Fruit fly (Drosophila melanogaster) whole organism, embryonic: Measurements from ENCODE around the gene Srp14.

ENCODE experiments used
- CG10543 ChIP-seq: fragments of 200-800 bp; sonication (Bioruptor generic); optimal IDR thresholded peaks from 3 replicates; lab custom pipeline; 2017; ENCODE audit warnings: missing biosample characterization, mild to moderate bottlenecking, missing genetic modification characterization, moderate library complexity
- CG10959 ChIP-seq: fragments of 200-800 bp; sonication (Bioruptor generic); IDR thresholded peaks from 2 replicates; pipeline ENCODE4 v1.3.6; 2022; ENCODE audit warnings: missing biosample characterization, missing genetic modification characterization
- CG11398 ChIP-seq: fragments of 200-800 bp; sonication (Bioruptor generic); optimal IDR thresholded peaks from 2 replicates; lab custom pipeline; 2016; ENCODE audit warnings: missing biosample characterization, missing genetic modification characterization
- CG11456 ChIP-seq: fragments of 200-800 bp; sonication (Bioruptor generic); IDR thresholded peaks from 3 replicates; pipeline ENCODE4 v1.3.6; 2022; ENCODE audit warnings: missing biosample characterization, missing genetic modification characterization
- CG12769 ChIP-seq: fragments of 200-800 bp; sonication (Bioruptor generic); optimal IDR thresholded peaks from 2 replicates; lab custom pipeline; 2019; ENCODE audit warnings: missing biosample characterization, mild to moderate bottlenecking, missing genetic modification characterization, moderate library complexity
- CG13424 ChIP-seq: fragments of 200-800 bp; sonication (Bioruptor generic); optimal IDR thresholded peaks from 2 replicates; lab custom pipeline; 2019; ENCODE audit warnings: missing biosample characterization, mild to moderate bottlenecking, missing genetic modification characterization, moderate library complexity
- CG13894 ChIP-seq: fragments of 200-800 bp; sonication (Bioruptor generic); optimal IDR thresholded peaks from 3 replicates; lab custom pipeline; 2018; ENCODE audit warnings: missing biosample characterization, mild to moderate bottlenecking, missing genetic modification characterization, moderate library complexity
- CG3065 ChIP-seq: fragments of 200-800 bp; sonication (Bioruptor generic); optimal IDR thresholded peaks from 2 replicates; lab custom pipeline; 2016; ENCODE audit warnings: missing biosample characterization, missing genetic modification characterization
- CG32532 ChIP-seq: fragments of 200-800 bp; sonication (Bioruptor generic); IDR thresholded peaks from 2 replicates; pipeline ENCODE4 v1.3.6; 2022; ENCODE audit warnings: missing biosample characterization, missing genetic modification characterization
- CG3281 ChIP-seq: fragments of 200-800 bp; sonication (Bioruptor generic); optimal IDR thresholded peaks from 3 replicates; lab custom pipeline; 2017; ENCODE audit warnings: missing biosample characterization, mild to moderate bottlenecking, missing genetic modification characterization
- CG6175 ChIP-seq: fragments of 200-800 bp; sonication (Bioruptor generic); IDR thresholded peaks from 3 replicates; pipeline ENCODE4 v1.3.6; 2022; ENCODE audit warnings: missing biosample characterization, missing genetic modification characterization
- CG8290 ChIP-seq, 3 experiments: fragments of 200-800 bp; sonication (Bioruptor generic); optimal IDR thresholded peaks; 2 replicates each; lab custom pipeline; 2016 to 2019; ENCODE audit warnings: missing biosample characterization in 3 of 3, missing genetic modification characterization in 3 of 3, mild to moderate bottlenecking in 2 of 3, moderate library complexity in 1 of 3
- Deaf1 ChIP-seq: fragments of 200-800 bp; optimal IDR thresholded peaks from 3 replicates; lab custom pipeline; 2019; ENCODE audit warnings: missing biosample characterization, mild to moderate bottlenecking, missing genetic modification characterization, moderate library complexity
- Drgx ChIP-seq: fragments of 200-800 bp; sonication (Bioruptor generic); IDR thresholded peaks from 2 replicates; pipeline ENCODE4 v1.3.6; 2022; ENCODE audit warnings: missing biosample characterization, missing genetic modification characterization
- HLH3B ChIP-seq: fragments of 200-800 bp; sonication (Bioruptor generic); IDR thresholded peaks from 2 replicates; pipeline ENCODE4 v1.3.6; 2022; ENCODE audit warnings: missing biosample characterization, missing genetic modification characterization
- HmgD ChIP-seq: fragments of 200-800 bp; sonication (Bioruptor generic); optimal IDR thresholded peaks from 3 replicates; lab custom pipeline; 2016; ENCODE audit warnings: missing biosample characterization, missing genetic modification characterization
- Med ChIP-seq: fragments of 200-800 bp; sonication (Bioruptor generic); peaks from one replicate; lab custom pipeline; 2016; ENCODE audit warnings: missing biosample characterization, missing genetic modification characterization, mild to moderate bottlenecking, inconsistent platforms, moderate library complexity
- Opbp ChIP-seq: fragments of 200-800 bp; sonication (Bioruptor generic); IDR thresholded peaks from 3 replicates; pipeline ENCODE4 v1.3.6; 2022; ENCODE audit warnings: missing biosample characterization, missing genetic modification characterization; ENCODE audit not compliant: partially characterized antibody
- Optix ChIP-seq: fragments of 200-800 bp; sonication (Bioruptor generic); IDR thresholded peaks from 3 replicates; pipeline ENCODE4 v1.3.6; 2022; ENCODE audit warnings: missing biosample characterization, missing genetic modification characterization
- Pdp1 ChIP-seq, 2 experiments: fragments of 200-800 bp; sonication (Bioruptor generic); optimal IDR thresholded peaks; 3 replicates each; lab custom pipeline; 2016; ENCODE audit warnings: missing biosample characterization in 2 of 2, missing genetic modification characterization in 2 of 2, mild to moderate bottlenecking in 1 of 2, moderate library complexity in 1 of 2
- Rfx ChIP-seq: fragments of 200-800 bp; sonication (Bioruptor generic); IDR thresholded peaks from 2 replicates; pipeline ENCODE4 v1.3.6; 2022; ENCODE audit warnings: missing biosample characterization, missing genetic modification characterization
- Vsx1 ChIP-seq: fragments of 200-800 bp; sonication (Bioruptor generic); optimal IDR thresholded peaks from 2 replicates; lab custom pipeline; 2017; ENCODE audit warnings: missing biosample characterization, mild to moderate bottlenecking, missing genetic modification characterization, missing genetic modification reagents
- chinmo ChIP-seq: fragments of 200-800 bp; sonication (Bioruptor generic); IDR thresholded peaks from 4 replicates; pipeline ENCODE4 v1.3.6; 2022; ENCODE audit warnings: missing biosample characterization, missing genetic modification characterization; ENCODE audit not compliant: partially characterized antibody
- chm ChIP-seq: fragments of 200-800 bp; sonication (Bioruptor generic); IDR thresholded peaks from 2 replicates; pipeline ENCODE4 v1.3.6; 2022; ENCODE audit warnings: missing biosample characterization, missing genetic modification characterization
- ci ChIP-seq: fragments of 200-800 bp; sonication (Bioruptor generic); IDR thresholded peaks from 3 replicates; pipeline ENCODE4 v1.3.6; 2022; ENCODE audit warnings: missing biosample characterization, missing genetic modification characterization
- crol ChIP-seq: fragments of 200-800 bp; sonication (Bioruptor generic); IDR thresholded peaks from 2 replicates; pipeline ENCODE4 v1.3.6; 2022; ENCODE audit warnings: missing biosample characterization, missing genetic modification characterization
- disco-r ChIP-seq: fragments of 200-800 bp; sonication (Bioruptor generic); optimal IDR thresholded peaks from 2 replicates; lab custom pipeline; 2016; ENCODE audit warnings: missing biosample characterization, missing genetic modification characterization
- ftz-f1 ChIP-seq: fragments of 200-800 bp; sonication (Bioruptor generic); optimal IDR thresholded peaks from 2 replicates; lab custom pipeline; 2016; ENCODE audit warnings: missing biosample characterization, missing genetic modification characterization
- gcm ChIP-seq: fragments of 200-800 bp; sonication (Bioruptor generic); optimal IDR thresholded peaks from 2 replicates; lab custom pipeline; 2019; ENCODE audit warnings: missing biosample characterization, mild to moderate bottlenecking, missing genetic modification characterization, moderate library complexity
- gsb ChIP-seq: fragments of 200-800 bp; sonication (Bioruptor generic); IDR thresholded peaks from 2 replicates; pipeline ENCODE4 v1.3.6; 2022; ENCODE audit warnings: missing biosample characterization, missing genetic modification characterization
- h ChIP-seq: fragments of >200 bp; optimal IDR thresholded peaks from 2 replicates; lab custom pipeline; 2017
- knrl ChIP-seq: fragments of 200-800 bp; sonication (Bioruptor generic); IDR thresholded peaks from 3 replicates; pipeline ENCODE4 v1.3.6; 2022; ENCODE audit warnings: missing biosample characterization, missing genetic modification characterization; ENCODE audit not compliant: partially characterized antibody
- lab ChIP-seq: fragments of 200-800 bp; sonication (Bioruptor generic); optimal IDR thresholded peaks from 3 replicates; lab custom pipeline; 2017; ENCODE audit warnings: missing biosample characterization, missing genetic modification characterization, mild to moderate bottlenecking, moderate library complexity, missing genetic modification reagents
- lov ChIP-seq, 2 experiments: fragments of 200-800 bp in 1 of 2; fragments of >200 bp in 1 of 2; sonication (Bioruptor generic) in 1 of 2; IDR thresholded peaks in 1 of 2; optimal IDR thresholded peaks in 1 of 2; 2 replicates in 1 of 2; 3 replicates in 1 of 2; pipeline versions ENCODE4 v1.3.6 to Lab custom; 2017 to 2022; ENCODE audit warnings: missing biosample characterization in 1 of 2, missing genetic modification characterization in 1 of 2
- nau ChIP-seq: fragments of 200-800 bp; sonication (Bioruptor generic); optimal IDR thresholded peaks from 3 replicates; lab custom pipeline; 2017; ENCODE audit warnings: missing biosample characterization, mild to moderate bottlenecking, missing genetic modification characterization, missing genetic modification reagents
- nom ChIP-seq: fragments of 200-800 bp; sonication (Bioruptor generic); optimal IDR thresholded peaks from 2 replicates; lab custom pipeline; 2017; ENCODE audit warnings: missing biosample characterization, missing genetic modification characterization, mild to moderate bottlenecking, moderate library complexity, missing genetic modification reagents
- sd ChIP-seq: fragments of 200-800 bp; sonication (Bioruptor generic); optimal IDR thresholded peaks from 3 replicates; lab custom pipeline; 2018; ENCODE audit warnings: missing biosample characterization, mild to moderate bottlenecking, missing genetic modification characterization, moderate library complexity
- slbo ChIP-seq: fragments of 200-800 bp; sonication (Bioruptor generic); IDR thresholded peaks from 2 replicates; pipeline ENCODE4 v1.3.6; 2022; ENCODE audit warnings: missing biosample characterization, missing genetic modification characterization
- sr ChIP-seq: fragments of 200-800 bp; sonication (Bioruptor generic); IDR thresholded peaks from 3 replicates; pipeline ENCODE4 v1.3.6; 2022; ENCODE audit warnings: missing biosample characterization, missing genetic modification characterization
- sug ChIP-seq: fragments of 200-800 bp; optimal IDR thresholded peaks from 2 replicates; lab custom pipeline; 2019; ENCODE audit warnings: missing biosample characterization, mild to moderate bottlenecking, missing genetic modification characterization, moderate library complexity
- ttk ChIP-seq: fragments of 200-800 bp; sonication (Bioruptor generic); IDR thresholded peaks from 2 replicates; pipeline ENCODE4 v2.1.2; 2022; ENCODE audit warnings: missing biosample characterization, missing genetic modification characterization

Gene Srp14

dm6 chr3R:20602599-20602998 lies 22.7 kb downstream of the Srp14 start (continued):
- TF ChIP-seq CG10959 (GFP tag; lab: Robert Waterston, UW) (no peak), Vsx1 (GFP tag; lab: Kevin White, UChicago) (no peak), h (lab: Kevin White, UChicago) (no peak), disco-r (no peak), sug (peak; percentile 24)

dm6 chr3R:20604078-20604477 lies 24.2 kb downstream of the Srp14 start:
- no peak for TF ChIP-seq CG3065 (GFP tag; lab: Kevin White, UChicago)
- no peak for TF ChIP-seq HmgD (GFP tag; lab: Kevin White, UChicago)
- peak; percentile 47 for TF ChIP-seq nom
- 0 out of 2 replicates have a peak, but pooled peaks have one; percentile 29 for TF ChIP-seq chm (GFP tag; lab: Robert Waterston, UW)
- peak; percentile 7; the same call in 1 of the 2 replicates for TF ChIP-seq HLH3B (GFP tag; lab: Robert Waterston, UW)
- no peak for TF ChIP-seq lov (optimal IDR thresholded peaks at IDR 0.05; lab: Kevin White, UChicago)
- TF ChIP-seq lov (GFP tag; IDR thresholded peaks at IDR 0.05; lab: Robert Waterston, UW) = 0 out of 3 replicates have a peak, but pooled peaks have one; percentile 32
- TF ChIP-seq ftz-f1 = peak; percentile 26
- 0 out of 2 replicates have a peak, but pooled peaks have one; percentile 15 for TF ChIP-seq gsb (GFP tag; lab: Robert Waterston, UW)
- peak; percentile 79 for TF ChIP-seq gcm (GFP tag; lab: Kevin White, UChicago)
- TF ChIP-seq slbo = 0 out of 2 replicates have a peak, but pooled peaks have one; percentile 15
- TF ChIP-seq CG6175 = peak; percentile 91
- no peak for TF ChIP-seq Optix (GFP tag; lab: Robert Waterston, UW)
- peak; percentile 98 for TF ChIP-seq sr (GFP tag; lab: Robert Waterston, UW)
- TF ChIP-seq CG11398 (GFP tag; lab: Kevin White, UChicago) = no peak
- peak; percentile 89 for TF ChIP-seq CG12769 (tag; lab: Kevin White, UChicago)
- peak; percentile 24; the same call in 1 of the 2 replicates for TF ChIP-seq CG32532 (GFP tag; lab: Robert Waterston, UW)
- TF ChIP-seq CG13424 = no peak
- peak; percentile 3 for TF ChIP-seq sd (tag; lab: Kevin White, UChicago)
- no peak for TF ChIP-seq knrl (GFP tag; lab: Robert Waterston, UW)
- peak; percentile 37; the same call in 2 of the 3 replicates for TF ChIP-seq ci (GFP tag; lab: Robert Waterston, UW)
- no peak for TF ChIP-seq CG8290 (GFP tag; optimal IDR thresholded peaks at IDR 0.05; lab: Kevin White, UChicago)
- peak in 1 of 2 experiments; percentile 46 for TF ChIP-seq CG8290 (tag; optimal IDR thresholded peaks at IDR 0.05; lab: Kevin White, UChicago)
- peak; percentile 87 for TF ChIP-seq CG10543 (GFP tag; lab: Kevin White, UChicago)
- peak; percentile 78 for TF ChIP-seq nau (GFP tag; lab: Kevin White, UChicago)
- 0 out of 4 replicates have a peak, but pooled peaks have one; percentile 56 for TF ChIP-seq chinmo (GFP tag; lab: Robert Waterston, UW)
- TF ChIP-seq CG3281 = no peak
- TF ChIP-seq CG11456 = 0 out of 3 replicates have a peak, but pooled peaks have one; percentile 7
- TF ChIP-seq Rfx = peak; percentile 35; the same call in 1 of the 2 replicates
- peak; percentile 31 for TF ChIP-seq CG13894 (tag; lab: Kevin White, UChicago)
- peak; percentile 36; the same call in 1 of the 2 replicates for TF ChIP-seq Drgx (GFP tag; lab: Robert Waterston, UW)
- peak; percentile 63 for TF ChIP-seq crol (GFP tag; lab: Robert Waterston, UW)
- peak; percentile 25 for TF ChIP-seq lab (GFP tag; lab: Kevin White, UChicago)
- no peak for TF ChIP-seq Opbp (GFP tag; lab: Robert Waterston, UW)
- TF ChIP-seq Deaf1 (tag; lab: Kevin White, UChicago) = peak; percentile 96
- peak in 1 of 2 experiments; percentile 10 for TF ChIP-seq Pdp1 (GFP tag; optimal IDR thresholded peaks at IDR 0.05; lab: Kevin White, UChicago)
- 0 out of 2 replicates have a peak, but pooled peaks have one; percentile 29 for TF ChIP-seq ttk (GFP tag; lab: Robert Waterston, UW)
- peak; percentile 79 for TF ChIP-seq Med (GFP tag; lab: Kevin White, UChicago)
